Worm (Caenorhabditis elegans) whole organism, L2 larva: ENCODE results near the gene ZK180.6.

Experiments used
- blmp-1 ChIP-seq: sonication (generic microtip); optimal IDR thresholded peaks from 2 replicates; lab custom pipeline; 2017; ENCODE audit warnings: missing genetic modification characterization, mild to moderate bottlenecking, missing compliant biosample characterization, antibody characterized with exemption, moderate library complexity; ENCODE audit not compliant: insufficient read depth
- nhr-237 ChIP-seq: fragments of 150-350 bp; optimal IDR thresholded peaks from 2 replicates; lab custom pipeline; 2014; ENCODE audit warnings: missing biosample characterization, missing genetic modification characterization
- skn-1 ChIP-seq: sonication (generic microtip); optimal IDR thresholded peaks from 2 replicates; lab custom pipeline; 2017; ENCODE audit warnings: missing biosample characterization, missing genetic modification characterization
- snpc-4 ChIP-seq: fragments of 150-350 bp; optimal IDR thresholded peaks from 2 replicates; lab custom pipeline; 2014; ENCODE audit warnings: missing biosample characterization, missing genetic modification characterization

- TF ChIP-seq snpc-4 (tag; lab: Kevin White, UChicago): no peak
- TF ChIP-seq blmp-1 (tag; lab: Kevin White, UChicago): no peak
- no peak for TF ChIP-seq skn-1
- no peak for TF ChIP-seq nhr-237 (tag; lab: Kevin White, UChicago)
These were observed 32.3 kb upstream of the ZK180.6 start for ce11 chrIV:4557130-4557529.
